Worm (Caenorhabditis elegans) whole organism, L1 larva: ENCODE results near the gene mrps-21.

Experiments
- C16A3.4 ChIP-seq: fragments of 150-350 bp; optimal IDR thresholded peaks from 2 replicates; lab custom pipeline; 2014; ENCODE audit warnings: missing biosample characterization, missing genetic modification characterization
- C34B4.2 ChIP-seq: sonication (generic microtip); optimal IDR thresholded peaks from 2 replicates; lab custom pipeline; 2017; ENCODE audit warnings: mild to moderate bottlenecking, missing genetic modification characterization, missing compliant biosample characterization
- aha-1 ChIP-seq: fragments of 150-350 bp; optimal IDR thresholded peaks from 2 replicates; lab custom pipeline; 2014; ENCODE audit warnings: missing biosample characterization, missing genetic modification characterization
- ama-1 ChIP-seq: fragments of 150-350 bp; optimal IDR thresholded peaks from 2 replicates; lab custom pipeline; 2014
- blmp-1 ChIP-seq: fragments of 150-350 bp; optimal IDR thresholded peaks from 2 replicates; lab custom pipeline; 2014; ENCODE audit warnings: missing biosample characterization, missing genetic modification characterization
- ceh-63 ChIP-seq: fragments of 200-800 bp; sonication (Bioruptor generic); optimal IDR thresholded peaks from 2 replicates; lab custom pipeline; 2018; ENCODE audit warnings: mild to moderate bottlenecking, missing genetic modification characterization, missing compliant biosample characterization
- ceh-8 ChIP-seq: fragments of 200-800 bp; sonication (Bioruptor generic); optimal IDR thresholded peaks from 2 replicates; lab custom pipeline; 2018; ENCODE audit warnings: mild to moderate bottlenecking, missing genetic modification characterization, moderate library complexity, missing compliant biosample characterization
- ceh-82 ChIP-seq, 3 experiments: fragments of 150-350 bp in 1 of 3; sonication (generic microtip) in 2 of 3; optimal IDR thresholded peaks; 2 replicates each; lab custom pipeline; 2014 to 2017; ENCODE audit warnings: missing biosample characterization in 3 of 3, missing genetic modification characterization in 3 of 3
- ceh-88 ChIP-seq: fragments of 200-800 bp; sonication (Bioruptor generic); IDR thresholded peaks from 2 replicates; pipeline ENCODE4 v1.3.6; 2022; ENCODE audit warnings: missing genetic modification characterization, missing compliant biosample characterization
- ces-1 ChIP-seq: fragments of 150-350 bp; optimal IDR thresholded peaks from 2 replicates; lab custom pipeline; 2014; ENCODE audit warnings: missing biosample characterization, missing genetic modification reagents, missing genetic modification characterization
- dpl-1 ChIP-seq, 3 experiments: fragments of 150-350 bp in 2 of 3; sonication (generic microtip) in 1 of 3; optimal IDR thresholded peaks; 2 replicates each; lab custom pipeline; 2014 to 2017; ENCODE audit warnings: missing biosample characterization in 3 of 3, missing genetic modification characterization in 3 of 3, missing genetic modification reagents in 3 of 3
- dsc-1 ChIP-seq: sonication (generic microtip); optimal IDR thresholded peaks from 2 replicates; lab custom pipeline; 2016; ENCODE audit warnings: mild to moderate bottlenecking, missing genetic modification characterization, missing compliant biosample characterization
- efl-1 ChIP-seq, 4 experiments: fragments of 150-350 bp; optimal IDR thresholded peaks in 3 of 4; peaks in 1 of 4; 1 replicate in 1 of 4; 2 replicates in 3 of 4; lab custom pipeline; 2014; ENCODE audit warnings: missing biosample characterization in 2 of 4, missing genetic modification characterization in 2 of 4, missing genetic modification reagents in 2 of 4
- efl-3 ChIP-seq: fragments of 200-800 bp; sonication (Bioruptor generic); optimal IDR thresholded peaks from 2 replicates; lab custom pipeline; 2018; ENCODE audit warnings: mild to moderate bottlenecking, missing genetic modification characterization, missing compliant biosample characterization
- egl-13 ChIP-seq: sonication (generic microtip); optimal IDR thresholded peaks from 2 replicates; lab custom pipeline; 2016; ENCODE audit warnings: missing genotype, missing genetic modification reagents, missing genetic modification characterization, missing compliant biosample characterization
- elt-2 ChIP-seq: sonication (generic microtip); optimal IDR thresholded peaks from 2 replicates; lab custom pipeline; 2016; ENCODE audit warnings: missing genetic modification characterization, mild to moderate bottlenecking, inconsistent platforms, missing compliant biosample characterization, missing genetic modification reagents
- fkh-10 ChIP-seq: sonication (generic microtip); optimal IDR thresholded peaks from 2 replicates; lab custom pipeline; 2017; ENCODE audit warnings: missing biosample characterization, missing genetic modification reagents, missing genetic modification characterization
- fkh-8 ChIP-seq: sonication (generic microtip); optimal IDR thresholded peaks from 2 replicates; lab custom pipeline; 2016; ENCODE audit warnings: mild to moderate bottlenecking, missing genetic modification characterization, missing compliant biosample characterization
- grh-1 ChIP-seq: fragments of 200-800 bp; sonication (Bioruptor generic); IDR thresholded peaks from 2 replicates; pipeline ENCODE4 v1.3.6; 2022; ENCODE audit warnings: missing genetic modification reagents, missing genetic modification characterization, missing compliant biosample characterization
- irx-1 ChIP-seq: sonication (generic microtip); optimal IDR thresholded peaks from 2 replicates; lab custom pipeline; 2016; ENCODE audit warnings: missing genetic modification characterization, missing compliant biosample characterization
- isw-1 ChIP-seq: fragments of 200-800 bp; sonication (Bioruptor generic); IDR thresholded peaks from 2 replicates; pipeline ENCODE4 v1.3.6; 2022; ENCODE audit warnings: missing genetic modification characterization, missing compliant biosample characterization
- lin-13 ChIP-seq: fragments of 150-350 bp; optimal IDR thresholded peaks from 2 replicates; lab custom pipeline; 2014; ENCODE audit warnings: missing biosample characterization, missing genetic modification reagents, missing genetic modification characterization
- lin-14 ChIP-seq: fragments of 200-800 bp; sonication (Bioruptor generic); optimal IDR thresholded peaks from 2 replicates; lab custom pipeline; 2018; ENCODE audit warnings: mild to moderate bottlenecking, missing genetic modification characterization, moderate library complexity, missing compliant biosample characterization
- lin-15B ChIP-seq: fragments of 150-350 bp; sonication (generic microtip); optimal IDR thresholded peaks from 3 replicates; lab custom pipeline; 2014; ENCODE audit warnings: missing biosample characterization, missing genetic modification characterization
- lir-3 ChIP-seq: sonication (generic microtip); optimal IDR thresholded peaks from 2 replicates; lab custom pipeline; 2016; ENCODE audit warnings: mild to moderate bottlenecking, missing genetic modification characterization, moderate library complexity, missing compliant biosample characterization; ENCODE audit not compliant: poor library complexity
- lsy-2 ChIP-seq, 2 experiments: fragments of 150-350 bp; optimal IDR thresholded peaks; 2 replicates each; lab custom pipeline; 2014; ENCODE audit warnings: missing biosample characterization in 2 of 2, missing genetic modification characterization in 2 of 2
- mab-9 ChIP-seq: fragments of 200-800 bp; sonication (Bioruptor generic); IDR thresholded peaks from 2 replicates; pipeline ENCODE4 v1.3.6; 2022; ENCODE audit warnings: missing genetic modification reagents, missing genetic modification characterization, missing compliant biosample characterization
- mdl-1 ChIP-seq, 2 experiments: fragments of 150-350 bp; optimal IDR thresholded peaks; 2 replicates each; lab custom pipeline; 2014 to 2017; ENCODE audit warnings: missing biosample characterization in 2 of 2, missing genetic modification characterization in 2 of 2, inconsistent platforms in 1 of 2
- nhr-12 ChIP-seq: sonication (generic microtip); optimal IDR thresholded peaks from 2 replicates; lab custom pipeline; 2017; ENCODE audit warnings: missing biosample characterization, missing genetic modification characterization
- nhr-19 ChIP-seq: fragments of 200-800 bp; sonication (Bioruptor generic); conservative IDR thresholded peaks from 2 replicates; pipeline ENCODE4 v1.3.6; 2022; ENCODE audit warnings: missing genetic modification characterization, missing compliant biosample characterization
- nhr-20 ChIP-seq: sonication (generic microtip); optimal IDR thresholded peaks from 2 replicates; lab custom pipeline; 2016; ENCODE audit warnings: mild to moderate bottlenecking, missing genetic modification characterization, missing compliant biosample characterization
- nhr-237 ChIP-seq: fragments of 150-350 bp; optimal IDR thresholded peaks from 2 replicates; lab custom pipeline; 2014; ENCODE audit warnings: missing biosample characterization, missing genetic modification characterization
- nhr-28 ChIP-seq: fragments of 150-350 bp; optimal IDR thresholded peaks from 2 replicates; lab custom pipeline; 2014; ENCODE audit warnings: missing biosample characterization, missing genetic modification characterization
- nhr-47 ChIP-seq: sonication (generic microtip); optimal IDR thresholded peaks from 2 replicates; lab custom pipeline; 2016; ENCODE audit warnings: mild to moderate bottlenecking, missing genetic modification characterization, moderate library complexity, missing compliant biosample characterization
- nhr-76 ChIP-seq: sonication (generic microtip); optimal IDR thresholded peaks from 2 replicates; lab custom pipeline; 2017; ENCODE audit warnings: missing biosample characterization, missing genetic modification characterization
- nhr-77 ChIP-seq: fragments of 150-350 bp; optimal IDR thresholded peaks from 2 replicates; lab custom pipeline; 2014; ENCODE audit warnings: missing biosample characterization, missing genetic modification characterization
- nhr-90 ChIP-seq: sonication (generic microtip); optimal IDR thresholded peaks from 2 replicates; lab custom pipeline; 2016; ENCODE audit warnings: mild to moderate bottlenecking, missing genetic modification characterization, missing compliant biosample characterization; ENCODE audit not compliant: poor library complexity
- pax-3 ChIP-seq: fragments of 200-800 bp; sonication (Bioruptor generic); optimal IDR thresholded peaks from 2 replicates; lab custom pipeline; 2018; ENCODE audit warnings: mild to moderate bottlenecking, missing genetic modification characterization, moderate library complexity, missing compliant biosample characterization
- pqm-1 ChIP-seq: sonication (generic microtip); optimal IDR thresholded peaks from 3 replicates; lab custom pipeline; 2017; ENCODE audit warnings: missing biosample characterization, missing genetic modification characterization
- snpc-4 ChIP-seq: fragments of 150-350 bp; optimal IDR thresholded peaks from 2 replicates; lab custom pipeline; 2014; ENCODE audit warnings: missing biosample characterization, missing genetic modification characterization
- sox-4 ChIP-seq: sonication (generic microtip); optimal IDR thresholded peaks from 2 replicates; lab custom pipeline; 2016; ENCODE audit warnings: missing genetic modification characterization, missing compliant biosample characterization
- swsn-7 ChIP-seq: sonication (generic microtip); optimal IDR thresholded peaks from 2 replicates; lab custom pipeline; 2016; ENCODE audit warnings: missing genetic modification characterization, missing compliant biosample characterization
- tbx-2 ChIP-seq: sonication (generic microtip); optimal IDR thresholded peaks from 2 replicates; lab custom pipeline; 2016; ENCODE audit warnings: missing genetic modification characterization, missing compliant biosample characterization
- tlp-1 ChIP-seq: fragments of 150-350 bp; optimal IDR thresholded peaks from 2 replicates; lab custom pipeline; 2014; ENCODE audit warnings: missing biosample characterization, missing genetic modification characterization
- unc-130 ChIP-seq: fragments of 150-350 bp; optimal IDR thresholded peaks from 2 replicates; lab custom pipeline; 2017; ENCODE audit warnings: missing biosample characterization, missing genetic modification characterization, inconsistent platforms
- unc-30 ChIP-seq: sonication (generic microtip); optimal IDR thresholded peaks from 2 replicates; lab custom pipeline; 2017; ENCODE audit warnings: missing biosample characterization, missing genetic modification characterization
- unc-86 ChIP-seq: sonication (generic microtip); optimal IDR thresholded peaks from 2 replicates; lab custom pipeline; 2016; ENCODE audit warnings: missing genetic modification characterization, missing compliant biosample characterization
- vab-15 ChIP-seq: sonication (generic microtip); optimal IDR thresholded peaks from 2 replicates; lab custom pipeline; 2017; ENCODE audit warnings: missing genotype, mild to moderate bottlenecking, missing genetic modification characterization, missing compliant biosample characterization
- xbp-1 ChIP-seq: sonication (generic microtip); optimal IDR thresholded peaks from 2 replicates; lab custom pipeline; 2016; ENCODE audit warnings: missing genetic modification characterization, missing compliant biosample characterization
- zip-4 ChIP-seq: fragments of 200-800 bp; sonication (Bioruptor generic); optimal IDR thresholded peaks from 2 replicates; lab custom pipeline; 2018; ENCODE audit warnings: mild to moderate bottlenecking, missing genetic modification characterization, moderate library complexity, missing compliant biosample characterization
- ztf-11 ChIP-seq, 2 experiments: sonication (generic microtip); optimal IDR thresholded peaks; 2 replicates each; lab custom pipeline; 2016 to 2017; ENCODE audit warnings: missing genetic modification characterization in 2 of 2, missing biosample characterization in 1 of 2, missing compliant biosample characterization in 1 of 2
- ztf-4 ChIP-seq: fragments of 150-350 bp; optimal IDR thresholded peaks from 2 replicates; lab custom pipeline; 2014; ENCODE audit warnings: missing biosample characterization, missing genetic modification characterization

mrps-21 gene

ce11 chrIV:4650624-4651094 lies 8.7 kb downstream of the mrps-21 start, which contains the start of gene ubc-9 (continued):
- TF ChIP-seq blmp-1 (tag; lab: Kevin White, UChicago) (peak; percentile 49), efl-1 (optimal IDR thresholded peaks at IDR 0.05; lab: Kevin White, UChicago) (peak; percentile 71 to 72), efl-1 (GFP tag; optimal IDR thresholded peaks at IDR 0.05 in 1 of 2; lab: Kevin White, UChicago) (peak; percentile 64 to 96), ceh-88 (GFP tag; lab: Robert Waterston, UW) (no peak), irx-1 (tag; lab: Kevin White, UChicago) (peak; percentile 22), pqm-1 (tag; lab: Kevin White, UChicago) (no peak), ztf-4 (peak; percentile 26), nhr-12 (no peak), ama-1 (lab: Kevin White, UChicago) (no peak), C34B4.2 (peak; percentile 93), snpc-4 (tag; lab: Kevin White, UChicago) (peak; percentile 47), lir-3 (tag; lab: Kevin White, UChicago) (peak; percentile 39), nhr-47 (tag; lab: Kevin White, UChicago) (peak; percentile 82), nhr-77 (tag; lab: Kevin White, UChicago) (peak; percentile 43), lsy-2 (tag; optimal IDR thresholded peaks at IDR 0.05; lab: Kevin White, UChicago) (peak; percentile 74 to 76), ceh-8 (no peak), xbp-1 (tag; lab: Kevin White, UChicago) (peak; percentile 70), efl-3 (GFP tag; lab: Kevin White, UChicago) (no peak), nhr-20 (peak; percentile 83), unc-30 (tag; lab: Kevin White, UChicago) (no peak), grh-1 (GFP tag; lab: Robert Waterston, UW) (peak; percentile 59), fkh-8 (peak; percentile 72), sox-4 (peak; percentile 35), dsc-1 (tag; lab: Kevin White, UChicago) (peak; percentile 72), nhr-90 (peak; percentile 77), zip-4 (GFP tag; lab: Kevin White, UChicago) (peak; percentile 69), ceh-82 (tag; optimal IDR thresholded peaks at IDR 0.05; lab: Kevin White, UChicago) (peak in 2 of 3 experiments; percentile 65 to 80), fkh-10 (GFP tag; lab: Kevin White, UChicago) (no peak), lin-14 (peak; percentile 83), tbx-2 (peak; percentile 78), isw-1 (GFP tag; lab: Robert Waterston, UW) (peak; percentile 69), unc-130 (tag; lab: Kevin White, UChicago) (no peak), egl-13 (peak; percentile 54), ceh-63 (GFP tag; lab: Kevin White, UChicago) (no peak), swsn-7 (peak; percentile 76), lin-15B (tag; lab: Kevin White, UChicago) (peak; percentile 70), nhr-237 (tag; lab: Kevin White, UChicago) (no peak), C16A3.4 (peak; percentile 73), dpl-1 (GFP tag; optimal IDR thresholded peaks at IDR 0.05; lab: Kevin White, UChicago) (peak; percentile 69 to 80 (median 72)), tlp-1 (tag; lab: Kevin White, UChicago) (no peak), lin-13 (GFP tag; lab: Kevin White, UChicago) (peak; percentile 88), nhr-28 (tag; lab: Kevin White, UChicago) (no peak), aha-1 (tag; lab: Kevin White, UChicago) (peak; percentile 13), vab-15 (peak; percentile 0), elt-2 (peak; percentile 31), nhr-76 (tag; lab: Kevin White, UChicago) (no peak), nhr-19 (GFP tag; lab: Robert Waterston, UW) (peak; percentile 81), ztf-11 (tag; optimal IDR thresholded peaks at IDR 0.05; lab: Kevin White, UChicago) (peak in 1 of 2 experiments; percentile 15), pax-3 (tag; lab: Kevin White, UChicago) (peak; percentile 56), mab-9 (GFP tag; lab: Robert Waterston, UW) (no peak), ces-1 (GFP tag; lab: Kevin White, UChicago) (no peak), unc-86 (tag; lab: Kevin White, UChicago) (peak; percentile 70), mdl-1 (tag; optimal IDR thresholded peaks at IDR 0.05; lab: Kevin White, UChicago) (peak in 1 of 2 experiments; percentile 33)
